Fruit fly (Drosophila melanogaster): Measurements from ENCODE around the gene CG45122.

Gene CG45122

dm6 chr3R:13012990-13013389 lies 31.0 kb upstream of the CG45122 start (continued):
- TF ChIP-seq CG17385 (GFP tag; optimal IDR thresholded peaks at IDR 0.05) (peak; percentile 3), chinmo (GFP tag; IDR thresholded peaks at IDR 0.05; ENCODE audit: partially characterized antibody) (peak; percentile 4; the same call in 1 of the 4 replicates), CG15011 (GFP tag; optimal IDR thresholded peaks at IDR 0.05) (no peak), hkb (optimal IDR thresholded peaks at IDR 0.05) (no peak), hkb (GFP tag; IDR thresholded peaks at IDR 0.05) (0 out of 2 replicates have a peak, but pooled peaks have one; percentile 9), cg (GFP tag; optimal IDR thresholded peaks at IDR 0.05) (peak; percentile 90), crol (GFP tag; IDR thresholded peaks at IDR 0.05) (peak; percentile 95), CG12104 (GFP tag; optimal IDR thresholded peaks at IDR 0.05) (no peak), Opbp (GFP tag; IDR thresholded peaks at IDR 0.05; ENCODE audit: partially characterized antibody) (0 out of 3 replicates have a peak, but pooled peaks have one; percentile 24), CTCF (GFP tag; optimal IDR thresholded peaks at IDR 0.05) (no peak), CG4360 (GFP tag; IDR thresholded peaks at IDR 0.05) (peak; percentile 57; the same call in 1 of the 2 replicates), E2f1 (GFP tag; IDR thresholded peaks at IDR 0.05) (no peak), CG8290 (GFP tag; optimal IDR thresholded peaks at IDR 0.05) (no peak), CG8290 (tag; optimal IDR thresholded peaks at IDR 0.05) (peak in 1 of 2 experiments; percentile 3), chm (GFP tag; IDR thresholded peaks at IDR 0.05) (peak; percentile 67), CG14965 (GFP tag; optimal IDR thresholded peaks at IDR 0.05; ENCODE audit: borderline replicate concordance) (no peak), Blimp-1 (GFP tag; optimal IDR thresholded peaks at IDR 0.05) (peak; percentile 48), Dbx (GFP tag; IDR thresholded peaks at IDR 0.05) (0 out of 3 replicates have a peak, but pooled peaks have one; percentile 39), tna (GFP tag; IDR thresholded peaks at IDR 0.05; ENCODE audit: partially characterized antibody) (peak; percentile 20; the same call in 1 of the 2 replicates), CG14014 (GFP tag; IDR thresholded peaks at IDR 0.05) (no peak)

dm6 chr3R:13014168-13014881 lies 29.6 kb upstream of the CG45122 start:
- TF ChIP-seq Fer3 (tag; optimal IDR thresholded peaks at IDR 0.05) (peak; percentile 21), ken (GFP tag; IDR thresholded peaks at IDR 0.05) (no peak), bbx (GFP tag; IDR thresholded peaks at IDR 0.05; ENCODE audit: partially characterized antibody) (no peak), CoRest (tag; optimal IDR thresholded peaks at IDR 0.05) (peak; percentile 19), HLH54F (GFP tag; optimal IDR thresholded peaks at IDR 0.05) (no peak), nom (GFP tag; optimal IDR thresholded peaks at IDR 0.05) (no peak), Rfx (GFP tag; IDR thresholded peaks at IDR 0.05) (peak; percentile 43), CG9215 (GFP tag; IDR thresholded peaks at IDR 0.05) (peak; percentile 26; the same call in 1 of the 2 replicates), CG2120 (GFP tag; optimal IDR thresholded peaks at IDR 0.05) (peak; percentile 38), Ptx1 (GFP tag; IDR thresholded peaks at IDR 0.05) (peak; percentile 12; the same call in 1 of the 2 replicates), phol (tag; optimal IDR thresholded peaks at IDR 0.05) (peak; percentile 7), gt (GFP tag; IDR thresholded peaks at IDR 0.05) (no peak), CG4360 (GFP tag; IDR thresholded peaks at IDR 0.05) (no peak), CG11504 (tag; optimal IDR thresholded peaks at IDR 0.05) (peak; percentile 27), CG14860 (GFP tag; IDR thresholded peaks at IDR 0.05; ENCODE audit: partially characterized antibody) (no peak), grau (tag; optimal IDR thresholded peaks at IDR 0.05) (peak; percentile 19), CG10366 (GFP tag; IDR thresholded peaks at IDR 0.05) (no peak), Oaz (GFP tag; IDR thresholded peaks at IDR 0.05) (no peak), CG1603 (tag; optimal IDR thresholded peaks at IDR 0.05) (peak; percentile 33), H2.0 (GFP tag; IDR thresholded peaks at IDR 0.05) (no peak), eve (GFP tag; optimal IDR thresholded peaks at IDR 0.05) (no peak), CG7987 (GFP tag; optimal IDR thresholded peaks at IDR 0.05) (no peak), CG2129 (GFP tag; IDR thresholded peaks at IDR 0.05; ENCODE audit: partially characterized antibody) (no peak), CG32772 (GFP tag; IDR thresholded peaks at IDR 0.05) (no peak), cas (GFP tag; IDR thresholded peaks at IDR 0.05) (no peak), gem (tag; optimal IDR thresholded peaks at IDR 0.05) (peak; percentile 29), sc (optimal IDR thresholded peaks at IDR 0.05) (no peak), sc (GFP tag; optimal IDR thresholded peaks at IDR 0.05) (no peak), Stat92E (GFP tag; optimal IDR thresholded peaks at IDR 0.05) (peak in 1 of 3 experiments; percentile 20), caup (GFP tag; optimal IDR thresholded peaks at IDR 0.05; ENCODE audit: severe bottlenecking) (no peak), Med (GFP tag) (peak; percentile 55)
